Worm (Caenorhabditis elegans): ENCODE data around the gene pfd-5.

ce11 chrIII:7167568-7167937, 31.1 kb downstream of the pfd-5 start, which contains the start of gene acs-4:
- TF ChIP-seq ZK546.5 (tag; optimal IDR thresholded peaks at IDR 0.05) (no peak), nhr-23 (tag; optimal IDR thresholded peaks at IDR 0.05) (no peak)

Measured in whole organism, L3 larva.